Fruit fly (Drosophila melanogaster) whole organism: ENCODE results near the gene CG7546.

Experiments
- Dll ChIP-seq: fragments of >200 bp; optimal IDR thresholded peaks from 2 replicates; lab custom pipeline; 2017
- psq ChIP-seq: fragments of >200 bp; optimal IDR thresholded peaks from 2 replicates; lab custom pipeline; 2017
- usp ChIP-seq: fragments of >200 bp; optimal IDR thresholded peaks from 2 replicates; lab custom pipeline; 2017; ENCODE audit warnings: missing biosample characterization, missing genetic modification characterization, mixed read lengths

DNA sequence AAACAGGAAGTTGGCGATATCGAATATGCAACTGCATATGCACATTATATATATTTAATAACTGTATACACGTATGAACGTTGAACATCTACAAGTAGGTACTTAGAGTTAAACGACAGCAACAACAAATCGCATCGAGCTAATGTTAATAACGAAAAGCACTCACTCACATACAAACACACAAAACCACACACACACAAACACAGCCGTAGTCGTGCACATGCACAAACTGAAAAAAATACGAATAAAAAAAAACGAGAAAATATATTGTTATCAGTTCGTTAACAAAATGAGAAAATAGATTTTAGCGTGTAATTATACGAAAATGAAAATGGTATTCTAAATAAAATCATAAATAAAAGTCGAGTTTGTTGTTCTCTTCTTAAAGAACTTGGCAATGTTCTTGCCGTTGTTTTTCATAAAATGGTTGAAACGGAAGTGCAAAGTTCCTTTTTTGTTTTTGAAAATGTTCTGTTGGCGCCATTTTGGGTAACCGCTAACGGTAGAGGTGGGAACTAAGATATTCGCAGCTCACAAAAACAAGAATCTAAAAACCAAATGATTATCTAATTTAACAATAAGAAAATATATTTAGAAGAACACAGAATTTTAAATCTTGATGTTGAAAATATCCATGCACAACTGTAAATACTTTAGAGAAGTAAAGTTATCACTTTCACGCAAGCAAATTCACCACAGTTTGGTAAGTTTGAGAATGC is 17.0 kb downstream of the CG7546 start:
- TF ChIP-seq psq (lab: Kevin White, UChicago) (no peak), usp (GFP tag; lab: Kevin White, UChicago) (no peak), Dll (lab: Kevin White, UChicago) (no peak)
